Fruit fly (Drosophila melanogaster) whole organism, embryonic: ENCODE results near the gene Spn28Dc.

Experiments used
- Blimp-1 ChIP-seq: fragments of 200-800 bp; sonication (Bioruptor generic); optimal IDR thresholded peaks from 3 replicates; lab custom pipeline; 2018; ENCODE audit warnings: missing biosample characterization, missing genetic modification characterization, mild to moderate bottlenecking, moderate library complexity, missing genetic modification reagents
- Bteb2 ChIP-seq: fragments of 200-800 bp; sonication (Bioruptor generic); optimal IDR thresholded peaks from 2 replicates; lab custom pipeline; 2016; ENCODE audit warnings: missing biosample characterization, missing genetic modification characterization
- CG1233 ChIP-seq: fragments of 200-800 bp; sonication (Bioruptor generic); optimal IDR thresholded peaks from 4 replicates; lab custom pipeline; 2018; ENCODE audit warnings: missing biosample characterization, mild to moderate bottlenecking, missing genetic modification characterization
- CG12391 ChIP-seq: fragments of 200-800 bp; sonication (Bioruptor generic); optimal IDR thresholded peaks from 3 replicates; lab custom pipeline; 2018; ENCODE audit warnings: missing biosample characterization, mild to moderate bottlenecking, missing genetic modification characterization, moderate library complexity
- CG13424 ChIP-seq: fragments of 200-800 bp; sonication (Bioruptor generic); optimal IDR thresholded peaks from 2 replicates; lab custom pipeline; 2019; ENCODE audit warnings: missing biosample characterization, mild to moderate bottlenecking, missing genetic modification characterization, moderate library complexity
- CG1602 ChIP-seq: fragments of 200-800 bp; sonication (Bioruptor generic); optimal IDR thresholded peaks from 3 replicates; lab custom pipeline; 2016; ENCODE audit warnings: missing biosample characterization, missing genetic modification characterization
- CG16779 ChIP-seq: fragments of 200-800 bp; sonication (Bioruptor generic); IDR thresholded peaks from 2 replicates; pipeline ENCODE4 v1.3.6; 2022; ENCODE audit warnings: missing biosample characterization, missing genetic modification characterization
- CG30020 ChIP-seq: fragments of 200-800 bp; optimal IDR thresholded peaks from 2 replicates; lab custom pipeline; 2019; ENCODE audit warnings: missing biosample characterization, mild to moderate bottlenecking, missing genetic modification characterization, moderate library complexity
- CG3281 ChIP-seq: fragments of 200-800 bp; sonication (Bioruptor generic); optimal IDR thresholded peaks from 3 replicates; lab custom pipeline; 2017; ENCODE audit warnings: missing biosample characterization, mild to moderate bottlenecking, missing genetic modification characterization
- CG3407 ChIP-seq: fragments of 200-800 bp; sonication (Bioruptor generic); optimal IDR thresholded peaks from 2 replicates; lab custom pipeline; 2018; ENCODE audit warnings: missing biosample characterization, mild to moderate bottlenecking, missing genetic modification characterization
- CG6654 ChIP-seq: fragments of 200-800 bp; sonication (Bioruptor generic); optimal IDR thresholded peaks from 2 replicates; lab custom pipeline; 2017; ENCODE audit warnings: missing biosample characterization, mild to moderate bottlenecking, missing genetic modification characterization
- CG6689 ChIP-seq: fragments of 200-800 bp; sonication (Bioruptor generic); IDR thresholded peaks from 2 replicates; pipeline ENCODE4 v1.3.6; 2022; ENCODE audit warnings: missing biosample characterization, missing genetic modification characterization
- CG6791 ChIP-seq: fragments of 200-800 bp; sonication (Bioruptor generic); IDR thresholded peaks from 3 replicates; pipeline ENCODE4 v1.3.6; 2022; ENCODE audit warnings: missing biosample characterization, missing genetic modification characterization; ENCODE audit not compliant: partially characterized antibody
- CG7839 ChIP-seq: fragments of 200-800 bp; sonication (Bioruptor generic); optimal IDR thresholded peaks from 3 replicates; lab custom pipeline; 2018; ENCODE audit warnings: missing biosample characterization, mild to moderate bottlenecking, missing genetic modification characterization, moderate library complexity
- Eip74EF ChIP-seq, 2 experiments: fragments of 200-800 bp in 1 of 2; fragments of >200 bp in 1 of 2; sonication (Bioruptor generic) in 1 of 2; optimal IDR thresholded peaks; 2 replicates each; lab custom pipeline; 2017 to 2019; ENCODE audit warnings: missing biosample characterization in 2 of 2, missing genetic modification characterization in 2 of 2, mild to moderate bottlenecking in 1 of 2, moderate library complexity in 1 of 2
- Hmr ChIP-seq: fragments of 200-800 bp; sonication (Bioruptor generic); optimal IDR thresholded peaks from 3 replicates; lab custom pipeline; 2017; ENCODE audit warnings: mild to moderate bottlenecking, missing biosample characterization, missing genetic modification reagents, missing genetic modification characterization
- Lhr ChIP-seq: fragments of 200-800 bp; sonication (Bioruptor generic); optimal IDR thresholded peaks from 3 replicates; lab custom pipeline; 2017; ENCODE audit warnings: mild to moderate bottlenecking, missing biosample characterization, missing genetic modification reagents, missing genetic modification characterization
- Med ChIP-seq: fragments of 200-800 bp; sonication (Bioruptor generic); peaks from one replicate; lab custom pipeline; 2016; ENCODE audit warnings: missing biosample characterization, missing genetic modification characterization, mild to moderate bottlenecking, inconsistent platforms, moderate library complexity
- Pdp1 ChIP-seq, 2 experiments: fragments of 200-800 bp; sonication (Bioruptor generic); optimal IDR thresholded peaks; 3 replicates each; lab custom pipeline; 2016; ENCODE audit warnings: missing biosample characterization in 2 of 2, missing genetic modification characterization in 2 of 2, mild to moderate bottlenecking in 1 of 2, moderate library complexity in 1 of 2
- Sry-δ ChIP-seq: fragments of 200-800 bp; sonication (Bioruptor generic); optimal IDR thresholded peaks from 2 replicates; lab custom pipeline; 2016; ENCODE audit warnings: missing biosample characterization, missing genetic modification characterization
- Tbp ChIP-seq: fragments of >200 bp; optimal IDR thresholded peaks from 2 replicates; lab custom pipeline; 2018; ENCODE audit warnings: missing biosample characterization, missing genetic modification characterization
- ap ChIP-seq: fragments of 200-800 bp; sonication (Bioruptor generic); IDR thresholded peaks from 2 replicates; pipeline ENCODE4 v1.3.6; 2022; ENCODE audit warnings: missing biosample characterization, missing genetic modification characterization
- cas ChIP-seq: fragments of 200-800 bp; sonication (Bioruptor generic); IDR thresholded peaks from 2 replicates; pipeline ENCODE4 v1.3.6; 2022; ENCODE audit warnings: missing biosample characterization, missing genetic modification characterization
- cwo ChIP-seq: fragments of 200-800 bp; sonication (Bioruptor generic); optimal IDR thresholded peaks from 3 replicates; lab custom pipeline; 2017; ENCODE audit warnings: missing biosample characterization, missing genetic modification characterization, mild to moderate bottlenecking, moderate library complexity, missing genetic modification reagents
- dysf ChIP-seq: fragments of 200-800 bp; sonication (Bioruptor generic); IDR thresholded peaks from 3 replicates; pipeline ENCODE4 v1.3.6; 2022; ENCODE audit warnings: missing biosample characterization, missing genetic modification characterization
- eve ChIP-seq, 2 experiments: fragments of >200 bp; optimal IDR thresholded peaks; 2 replicates each; lab custom pipeline; 2017; ENCODE audit warnings: missing biosample characterization in 2 of 2, missing genetic modification characterization in 2 of 2
- hbn ChIP-seq: fragments of 200-800 bp; sonication (Bioruptor generic); IDR thresholded peaks from 2 replicates; pipeline ENCODE4 v1.3.6; 2022; ENCODE audit warnings: missing biosample characterization, missing genetic modification characterization; ENCODE audit not compliant: partially characterized antibody
- onecut ChIP-seq: fragments of 200-800 bp; sonication (Bioruptor generic); IDR thresholded peaks from 2 replicates; pipeline ENCODE4 v1.3.6; 2022; ENCODE audit warnings: missing biosample characterization, missing genetic modification characterization
- pan ChIP-seq, 4 experiments: fragments of >200 bp in 3 of 4; fragments of 200-800 bp in 1 of 4; sonication (Bioruptor generic) in 1 of 4; optimal IDR thresholded peaks in 3 of 4; IDR thresholded peaks in 1 of 4; 2 replicates each; pipeline versions ENCODE4 v1.3.6 to Lab custom; 2017 to 2022; ENCODE audit warnings: missing biosample characterization in 2 of 4, missing genetic modification characterization in 2 of 4, mixed read lengths in 1 of 4
- pfk ChIP-seq: fragments of 200-800 bp; sonication (Bioruptor generic); optimal IDR thresholded peaks from 2 replicates; lab custom pipeline; 2018; ENCODE audit warnings: missing biosample characterization, mild to moderate bottlenecking, missing genetic modification characterization, moderate library complexity
- slbo ChIP-seq: fragments of 200-800 bp; sonication (Bioruptor generic); IDR thresholded peaks from 2 replicates; pipeline ENCODE4 v1.3.6; 2022; ENCODE audit warnings: missing biosample characterization, missing genetic modification characterization
- slp2 ChIP-seq: fragments of 200-800 bp; sonication (Bioruptor generic); optimal IDR thresholded peaks from 2 replicates; lab custom pipeline; 2016; ENCODE audit warnings: missing biosample characterization, missing genetic modification characterization
- stc ChIP-seq: fragments of 200-800 bp; sonication (Bioruptor generic); IDR thresholded peaks from 2 replicates; pipeline ENCODE4 v1.3.6; 2022; ENCODE audit warnings: missing biosample characterization, missing genetic modification characterization
- tna ChIP-seq: fragments of 200-800 bp; sonication (Bioruptor generic); IDR thresholded peaks from 2 replicates; pipeline ENCODE4 v1.3.6; 2022; ENCODE audit warnings: missing biosample characterization, missing genetic modification characterization; ENCODE audit not compliant: partially characterized antibody

The Spn28Dc gene

DNA sequence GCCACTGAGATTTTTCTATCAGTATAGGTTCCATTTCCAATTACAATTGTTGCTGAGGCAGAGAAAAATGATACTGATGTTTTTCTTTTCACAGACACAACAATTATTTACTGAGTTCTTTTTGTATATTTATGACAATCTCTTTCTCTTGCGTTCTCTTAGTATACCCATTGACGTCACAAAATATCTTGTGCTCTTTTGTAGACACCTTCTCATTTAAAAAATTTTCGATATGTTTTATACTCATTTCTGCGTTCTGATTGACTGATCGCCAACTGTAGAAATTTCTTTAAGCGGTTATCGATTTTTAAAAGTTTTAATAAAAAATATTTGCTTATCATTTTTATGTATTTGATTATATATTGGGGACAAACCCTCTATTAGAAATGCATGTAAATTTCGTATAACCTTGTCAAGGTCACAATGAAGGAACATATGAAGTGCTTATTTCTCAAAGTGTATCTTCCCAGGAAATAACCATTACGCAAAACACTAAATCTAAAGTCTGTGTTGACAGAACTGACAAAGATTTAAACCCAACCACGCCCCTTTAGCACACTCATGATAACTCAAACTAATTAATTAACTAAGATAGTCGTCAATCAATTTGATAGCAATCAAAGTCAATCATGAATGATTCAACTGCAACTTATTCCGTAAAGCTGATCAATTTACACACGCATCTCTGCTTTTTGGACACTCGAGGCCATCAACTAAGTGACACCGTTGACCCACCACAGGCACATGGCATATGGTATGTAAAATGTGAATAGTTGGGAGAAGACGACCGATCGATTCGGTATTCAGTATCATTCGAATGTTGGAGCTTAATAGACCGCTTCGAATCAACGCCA, 3.8 kb upstream of the Spn28Dc start, which contains the start of the genes Glyat and Tg (continued):
- no peak for TF ChIP-seq Lhr (GFP tag; lab: Kevin White, UChicago)
- peak; percentile 1 for TF ChIP-seq cwo (GFP tag; lab: Kevin White, UChicago)
- no peak for TF ChIP-seq ap (GFP tag; lab: Robert Waterston, UW)
- TF ChIP-seq Bteb2 (GFP tag; lab: Kevin White, UChicago), result no peak
- no peak for TF ChIP-seq pfk
- TF ChIP-seq CG6689 (GFP tag; lab: Robert Waterston, UW), result peak; percentile 100
- no peak for TF ChIP-seq CG1602
- peak; percentile 19 for TF ChIP-seq Hmr (GFP tag; lab: Kevin White, UChicago)
- peak; percentile 84 for TF ChIP-seq Med (GFP tag; lab: Kevin White, UChicago)
- TF ChIP-seq cas, result no peak; the same call in 1 of the 2 replicates
- TF ChIP-seq tna, result no peak
- peak; percentile 29 for TF ChIP-seq CG3281 (GFP tag; lab: Kevin White, UChicago)
- peak in 1 of 2 experiments; percentile 53 for TF ChIP-seq Eip74EF (GFP tag; optimal IDR thresholded peaks at IDR 0.05; lab: Kevin White, UChicago)
- peak; percentile 56 for TF ChIP-seq hbn (GFP tag; lab: Robert Waterston, UW)
- TF ChIP-seq CG16779 (GFP tag; lab: Robert Waterston, UW), result 0 out of 2 replicates have a peak, but pooled peaks have one; percentile 54
- peak; percentile 42; the same call in 2 of the 3 replicates for TF ChIP-seq dysf (GFP tag; lab: Robert Waterston, UW)
- peak; percentile 69 for TF ChIP-seq CG6791 (GFP tag; lab: Robert Waterston, UW)
- TF ChIP-seq slbo (GFP tag; lab: Robert Waterston, UW), result peak; percentile 51
- TF ChIP-seq CG30020, result peak; percentile 2
- no peak for TF ChIP-seq CG6654 (GFP tag; lab: Kevin White, UChicago)
- TF ChIP-seq Tbp (GFP tag; lab: Kevin White, UChicago), result no peak
- peak; percentile 40 for TF ChIP-seq CG7839 (tag; lab: Kevin White, UChicago)
- no peak for TF ChIP-seq onecut (GFP tag; lab: Robert Waterston, UW)
- no peak for TF ChIP-seq CG1233
- TF ChIP-seq Blimp-1 (GFP tag; lab: Kevin White, UChicago), result peak; percentile 1
- TF ChIP-seq CG13424 (tag; lab: Kevin White, UChicago), result peak; percentile 19
- no peak for TF ChIP-seq pan (optimal IDR thresholded peaks at IDR 0.05; lab: Kevin White, UChicago)
- peak in 1 of 2 experiments; percentile 30 for TF ChIP-seq pan (GFP tag; optimal IDR thresholded peaks at IDR 0.05 in 1 of 2, IDR thresholded peaks at IDR 0.05 in 1 of 2)
- TF ChIP-seq Pdp1 (GFP tag; optimal IDR thresholded peaks at IDR 0.05; lab: Kevin White, UChicago), result peak in 1 of 2 experiments; percentile 50
- no peak for TF ChIP-seq slp2 (GFP tag; lab: Kevin White, UChicago)
- no peak for TF ChIP-seq stc (GFP tag; lab: Robert Waterston, UW)
- TF ChIP-seq CG12391 (tag; lab: Kevin White, UChicago), result peak; percentile 40
- TF ChIP-seq Sry-δ (GFP tag; lab: Kevin White, UChicago), result peak; percentile 25
- peak in 1 of 2 experiments; percentile 18 for TF ChIP-seq eve (GFP tag; optimal IDR thresholded peaks at IDR 0.05; lab: Kevin White, UChicago)
- no peak for TF ChIP-seq CG3407 (GFP tag; lab: Kevin White, UChicago)
